1 fruit fly cellular context compared by ENCODE assay signal in genomic region chr3L:18357645-18358044, dm6.
A peak's percentile ranks its signal among the peaks of the same experiment; 100 is the strongest.
TF ChIP-seq lines count a peak whose summit lies in the region.

No protein-coding gene starts in this region.

TF ChIP-seq in whole organism, embryonic, 481 proteins besides CTCF, POLR2A, EP300 and RAD21 (continued from another document and continues in another):
- TF ChIP-seq chm (GFP tag; IDR thresholded peaks at IDR 0.05; lab: Robert Waterston, UW) (0 out of 2 replicates have a peak, but pooled peaks have one; percentile 48), br (optimal IDR thresholded peaks at IDR 0.05; lab: Kevin White, UChicago) (no peak), h (optimal IDR thresholded peaks at IDR 0.05; lab: Kevin White, UChicago) (no peak), prd (optimal IDR thresholded peaks at IDR 0.05; lab: Kevin White, UChicago) (no peak), prd (GFP tag; IDR thresholded peaks at IDR 0.05; lab: Robert Waterston, UW) (peak; percentile 76), grau (tag; optimal IDR thresholded peaks at IDR 0.05; lab: Kevin White, UChicago) (peak; percentile 27), pzg (GFP tag; optimal IDR thresholded peaks at IDR 0.05; lab: Kevin White, UChicago) (no peak), CG13123 (GFP tag; optimal IDR thresholded peaks at IDR 0.05; lab: Kevin White, UChicago) (peak; percentile 13), lola (GFP tag; optimal IDR thresholded peaks at IDR 0.05; lab: Kevin White, UChicago) (peak in 1 of 3 experiments; percentile 52), Mes4 (GFP tag; optimal IDR thresholded peaks at IDR 0.05; lab: Kevin White, UChicago) (no peak), jumu (GFP tag; optimal IDR thresholded peaks at IDR 0.05; lab: Kevin White, UChicago) (no peak), gfzf (GFP tag; optimal IDR thresholded peaks at IDR 0.05; lab: Kevin White, UChicago) (no peak), Asciz (GFP tag; optimal IDR thresholded peaks at IDR 0.05; lab: Kevin White, UChicago) (no peak), Lim3 (GFP tag; IDR thresholded peaks at IDR 0.05; lab: Robert Waterston, UW) (no peak), CG8944 (GFP tag; optimal IDR thresholded peaks at IDR 0.05; lab: Kevin White, UChicago) (no peak), dpn (GFP tag; optimal IDR thresholded peaks at IDR 0.05; lab: Kevin White, UChicago) (peak; percentile 17 to 25), toy (GFP tag; IDR thresholded peaks at IDR 0.05; lab: Robert Waterston, UW) (no peak), stwl (tag; optimal IDR thresholded peaks at IDR 0.05; lab: Kevin White, UChicago) (peak; percentile 25), CG6854 (GFP tag; optimal IDR thresholded peaks at IDR 0.05; lab: Kevin White, UChicago) (no peak), CG17612 (GFP tag; IDR thresholded peaks at IDR 0.05; lab: Robert Waterston, UW) (no peak), Hmx (GFP tag; optimal IDR thresholded peaks at IDR 0.05; lab: Kevin White, UChicago) (no peak), pum (GFP tag; optimal IDR thresholded peaks at IDR 0.05; lab: Kevin White, UChicago) (peak; percentile 31), CG4707 (GFP tag; optimal IDR thresholded peaks at IDR 0.05; lab: Kevin White, UChicago) (no peak), CG6765 (GFP tag; optimal IDR thresholded peaks at IDR 0.05; lab: Kevin White, UChicago) (no peak), usp (GFP tag; optimal IDR thresholded peaks at IDR 0.05; lab: Kevin White, UChicago) (no peak), knrl (GFP tag; IDR thresholded peaks at IDR 0.05; lab: Robert Waterston, UW; ENCODE audit: partially characterized antibody) (no peak), ind (GFP tag; optimal IDR thresholded peaks at IDR 0.05; lab: Kevin White, UChicago) (no peak), ap (GFP tag; IDR thresholded peaks at IDR 0.05; lab: Robert Waterston, UW) (no peak), Abd-B (GFP tag; optimal IDR thresholded peaks at IDR 0.05; lab: Kevin White, UChicago) (no peak), CG12104 (GFP tag; optimal IDR thresholded peaks at IDR 0.05; lab: Kevin White, UChicago) (no peak), Fer2 (tag; optimal IDR thresholded peaks at IDR 0.05; lab: Kevin White, UChicago) (no peak), Awh (GFP tag; IDR thresholded peaks at IDR 0.05; lab: Robert Waterston, UW) (no peak), Oaz (GFP tag; IDR thresholded peaks at IDR 0.05; lab: Robert Waterston, UW) (no peak), btn (GFP tag; optimal IDR thresholded peaks at IDR 0.05; lab: Kevin White, UChicago) (no peak), hbn (GFP tag; IDR thresholded peaks at IDR 0.05; lab: Robert Waterston, UW; ENCODE audit: partially characterized antibody) (no peak), Bdp1 (GFP tag; optimal IDR thresholded peaks at IDR 0.05; lab: Kevin White, UChicago) (no peak), aop (GFP tag; IDR thresholded peaks at IDR 0.05; lab: Robert Waterston, UW) (no peak), Xbp1 (GFP tag; optimal IDR thresholded peaks at IDR 0.05; lab: Kevin White, UChicago) (peak; percentile 34), ac (GFP tag; optimal IDR thresholded peaks at IDR 0.05; lab: Kevin White, UChicago) (peak; percentile 21), CG7928 (GFP tag; optimal IDR thresholded peaks at IDR 0.05; lab: Kevin White, UChicago) (no peak), p53 (GFP tag; optimal IDR thresholded peaks at IDR 0.05; lab: Kevin White, UChicago) (no peak), gcm (GFP tag; optimal IDR thresholded peaks at IDR 0.05; lab: Kevin White, UChicago) (no peak), pnt (GFP tag; optimal IDR thresholded peaks at IDR 0.05; lab: Kevin White, UChicago) (peak; percentile 28), CG34376 (GFP tag; optimal IDR thresholded peaks at IDR 0.05; lab: Kevin White, UChicago) (no peak), CG18764 (GFP tag; optimal IDR thresholded peaks at IDR 0.05; lab: Kevin White, UChicago) (no peak), CG11560 (tag; IDR thresholded peaks at IDR 0.05; lab: Robert Waterston, UW) (no peak), vfl (GFP tag; optimal IDR thresholded peaks at IDR 0.05; lab: Kevin White, UChicago) (no peak), sima (GFP tag; optimal IDR thresholded peaks at IDR 0.05; lab: Kevin White, UChicago) (no peak), ranshi (GFP tag; IDR thresholded peaks at IDR 0.05; lab: Robert Waterston, UW) (no peak), CG5953 (GFP tag; IDR thresholded peaks at IDR 0.05; lab: Robert Waterston, UW) (no peak), CG4730 (GFP tag; IDR thresholded peaks at IDR 0.05; lab: Robert Waterston, UW) (no peak), fd3F (GFP tag; optimal IDR thresholded peaks at IDR 0.05; lab: Kevin White, UChicago) (no peak), CG15479 (GFP tag; optimal IDR thresholded peaks at IDR 0.05; lab: Kevin White, UChicago) (no peak), grn (GFP tag; optimal IDR thresholded peaks at IDR 0.05; lab: Kevin White, UChicago) (no peak), Taf1 (GFP tag; IDR thresholded peaks at IDR 0.05; lab: Robert Waterston, UW) (no peak), unpg (GFP tag; optimal IDR thresholded peaks at IDR 0.05; lab: Kevin White, UChicago) (peak; percentile 46), ssp (GFP tag; IDR thresholded peaks at IDR 0.05; lab: Robert Waterston, UW) (no peak), Sox102F (GFP tag; optimal IDR thresholded peaks at IDR 0.05; lab: Kevin White, UChicago) (peak; percentile 10), CG9876 (GFP tag; optimal IDR thresholded peaks at IDR 0.05; lab: Kevin White, UChicago) (no peak), CG32767 (GFP tag; IDR thresholded peaks at IDR 0.05; lab: Robert Waterston, UW) (no peak), CG43689 (GFP tag; IDR thresholded peaks at IDR 0.05; lab: Robert Waterston, UW) (no peak), MTF-1 (GFP tag; optimal IDR thresholded peaks at IDR 0.05; lab: Kevin White, UChicago; ENCODE audit: borderline replicate concordance) (no peak), CG3838 (GFP tag; optimal IDR thresholded peaks at IDR 0.05; lab: Kevin White, UChicago) (no peak), peb (GFP tag; IDR thresholded peaks at IDR 0.05; lab: Robert Waterston, UW) (no peak), da (GFP tag; optimal IDR thresholded peaks at IDR 0.05; lab: Kevin White, UChicago) (no peak), eyg (GFP tag; optimal IDR thresholded peaks at IDR 0.05; lab: Kevin White, UChicago) (no peak), CG17829 (tag; optimal IDR thresholded peaks at IDR 0.05; lab: Kevin White, UChicago) (peak; percentile 35), CG17361 (GFP tag; IDR thresholded peaks at IDR 0.05; lab: Robert Waterston, UW) (peak; percentile 32; the same call in 1 of the 3 replicates), BtbVII (GFP tag; optimal IDR thresholded peaks at IDR 0.05; lab: Kevin White, UChicago) (no peak), fd96Cb (tag; optimal IDR thresholded peaks at IDR 0.05; lab: Kevin White, UChicago) (peak; percentile 31), NfI (GFP tag; optimal IDR thresholded peaks at IDR 0.05; lab: Kevin White, UChicago) (no peak), Sin3A (optimal IDR thresholded peaks at IDR 0.05; lab: Kevin White, UChicago) (no peak), CkIIα-i1 (GFP tag; IDR thresholded peaks at IDR 0.05; lab: Robert Waterston, UW) (no peak), CG1647 (GFP tag; optimal IDR thresholded peaks at IDR 0.05; lab: Kevin White, UChicago) (peak; percentile 14), CG6175 (GFP tag; IDR thresholded peaks at IDR 0.05; lab: Robert Waterston, UW) (no peak), CG6791 (GFP tag; IDR thresholded peaks at IDR 0.05; lab: Robert Waterston, UW; ENCODE audit: partially characterized antibody) (no peak), Eip74EF (GFP tag; optimal IDR thresholded peaks at IDR 0.05; lab: Kevin White, UChicago) (no peak), fru (optimal IDR thresholded peaks at IDR 0.05; lab: Kevin White, UChicago) (no peak), twi (tag; optimal IDR thresholded peaks at IDR 0.05; lab: Kevin White, UChicago) (no peak), D19B (GFP tag; optimal IDR thresholded peaks at IDR 0.05; lab: Kevin White, UChicago) (no peak), ci (GFP tag; IDR thresholded peaks at IDR 0.05; lab: Robert Waterston, UW) (no peak), pb (GFP tag; optimal IDR thresholded peaks at IDR 0.05; lab: Kevin White, UChicago) (no peak), CG13624 (GFP tag; optimal IDR thresholded peaks at IDR 0.05; lab: Kevin White, UChicago) (no peak), CG13296 (GFP tag; optimal IDR thresholded peaks at IDR 0.05; lab: Kevin White, UChicago) (no peak), CG9932 (GFP tag; IDR thresholded peaks at IDR 0.05; lab: Robert Waterston, UW) (no peak), vvl (GFP tag; IDR thresholded peaks at IDR 0.05; lab: Robert Waterston, UW) (no peak), gro (GFP tag; optimal IDR thresholded peaks at IDR 0.05; lab: Kevin White, UChicago) (no peak), Mrtf (GFP tag; IDR thresholded peaks at IDR 0.05; lab: Robert Waterston, UW) (no peak), CG12299 (tag; optimal IDR thresholded peaks at IDR 0.05; lab: Kevin White, UChicago) (no peak), CG12769 (tag; optimal IDR thresholded peaks at IDR 0.05; lab: Kevin White, UChicago) (no peak), sug (tag; optimal IDR thresholded peaks at IDR 0.05; lab: Kevin White, UChicago) (no peak), CG13424 (tag; optimal IDR thresholded peaks at IDR 0.05; lab: Kevin White, UChicago) (no peak), Optix (GFP tag; IDR thresholded peaks at IDR 0.05; lab: Robert Waterston, UW) (no peak), tin (GFP tag; optimal IDR thresholded peaks at IDR 0.05; lab: Kevin White, UChicago) (peak; percentile 11), cas (GFP tag; IDR thresholded peaks at IDR 0.05; lab: Robert Waterston, UW) (no peak), phol (tag; optimal IDR thresholded peaks at IDR 0.05; lab: Kevin White, UChicago) (no peak), Meics (GFP tag; optimal IDR thresholded peaks at IDR 0.05; lab: Kevin White, UChicago) (no peak), CG14441 (GFP tag; IDR thresholded peaks at IDR 0.05; lab: Robert Waterston, UW) (no peak), Camta (GFP tag; optimal IDR thresholded peaks at IDR 0.05; lab: Kevin White, UChicago) (peak; percentile 3), tgo (GFP tag; IDR thresholded peaks at IDR 0.05; lab: Robert Waterston, UW) (no peak), CG18011 (GFP tag; optimal IDR thresholded peaks at IDR 0.05; lab: Kevin White, UChicago) (no peak), Hmr (GFP tag; optimal IDR thresholded peaks at IDR 0.05; lab: Kevin White, UChicago) (no peak), CG3726 (GFP tag; IDR thresholded peaks at IDR 0.05; lab: Robert Waterston, UW) (no peak), nerfin-2 (GFP tag; IDR thresholded peaks at IDR 0.05; lab: Robert Waterston, UW; ENCODE audit: partially characterized antibody) (no peak), pros (GFP tag; optimal IDR thresholded peaks at IDR 0.05; lab: Kevin White, UChicago) (no peak), zfh1 (GFP tag; IDR thresholded peaks at IDR 0.05; lab: Robert Waterston, UW) (peak; percentile 42; the same call in 1 of the 3 replicates), Jarid2 (GFP tag; optimal IDR thresholded peaks at IDR 0.05; lab: Kevin White, UChicago) (no peak), cg (GFP tag; optimal IDR thresholded peaks at IDR 0.05; lab: Kevin White, UChicago) (no peak), CG5245 (GFP tag; optimal IDR thresholded peaks at IDR 0.05; lab: Kevin White, UChicago) (no peak), tna (GFP tag; IDR thresholded peaks at IDR 0.05; lab: Robert Waterston, UW; ENCODE audit: partially characterized antibody) (no peak), CG9215 (GFP tag; IDR thresholded peaks at IDR 0.05; lab: Robert Waterston, UW) (no peak), trh (GFP tag; optimal IDR thresholded peaks at IDR 0.05; lab: Kevin White, UChicago) (no peak), Rfx (GFP tag; IDR thresholded peaks at IDR 0.05; lab: Robert Waterston, UW) (no peak), CG3847 (GFP tag; IDR thresholded peaks at IDR 0.05; lab: Robert Waterston, UW) (no peak), emc (GFP tag; optimal IDR thresholded peaks at IDR 0.05; lab: Kevin White, UChicago) (no peak), CG6813 (GFP tag; optimal IDR thresholded peaks at IDR 0.05; lab: Kevin White, UChicago) (no peak), tap (tag; optimal IDR thresholded peaks at IDR 0.05; lab: Kevin White, UChicago) (no peak), ems (GFP tag; optimal IDR thresholded peaks at IDR 0.05; lab: Kevin White, UChicago) (no peak), Dek (tag; optimal IDR thresholded peaks at IDR 0.05; lab: Kevin White, UChicago) (no peak), Atf-2 (GFP tag; optimal IDR thresholded peaks at IDR 0.05; lab: Kevin White, UChicago) (no peak), CG10267 (tag; optimal IDR thresholded peaks at IDR 0.05; lab: Kevin White, UChicago) (peak; percentile 27), CG31441 (GFP tag; IDR thresholded peaks at IDR 0.05; lab: Robert Waterston, UW) (peak; percentile 39; the same call in 1 of the 2 replicates), CG6689 (GFP tag; IDR thresholded peaks at IDR 0.05; lab: Robert Waterston, UW) (0 out of 2 replicates have a peak, but pooled peaks have one; percentile 10), Lhr (GFP tag; optimal IDR thresholded peaks at IDR 0.05; lab: Kevin White, UChicago) (no peak), CG10654 (GFP tag; optimal IDR thresholded peaks at IDR 0.05; lab: Kevin White, UChicago) (peak; percentile 3), Ets65A (GFP tag; lab: Kevin White, UChicago) (peak; percentile 83), Lpt (GFP tag; optimal IDR thresholded peaks at IDR 0.05; lab: Kevin White, UChicago) (no peak), CG33213 (GFP tag; optimal IDR thresholded peaks at IDR 0.05; lab: Kevin White, UChicago) (no peak), yki (optimal IDR thresholded peaks at IDR 0.05; lab: Kevin White, UChicago) (no peak), CG2875 (GFP tag; optimal IDR thresholded peaks at IDR 0.05; lab: Kevin White, UChicago) (no peak), al (GFP tag; IDR thresholded peaks at IDR 0.05; lab: Robert Waterston, UW) (no peak), Nf-YB (GFP tag; optimal IDR thresholded peaks at IDR 0.05; lab: Kevin White, UChicago) (no peak), CG18619 (GFP tag; optimal IDR thresholded peaks at IDR 0.05; lab: Kevin White, UChicago) (no peak), ttk (GFP tag; IDR thresholded peaks at IDR 0.05; lab: Robert Waterston, UW) (no peak), Sox100B (GFP tag; optimal IDR thresholded peaks at IDR 0.05; lab: Kevin White, UChicago) (no peak), CG8924 (tag; optimal IDR thresholded peaks at IDR 0.05; lab: Kevin White, UChicago) (peak; percentile 15), Atf6 (GFP tag; IDR thresholded peaks at IDR 0.05; lab: Robert Waterston, UW) (no peak), CG12391 (tag; optimal IDR thresholded peaks at IDR 0.05; lab: Kevin White, UChicago) (peak; percentile 47), CG18599 (GFP tag; optimal IDR thresholded peaks at IDR 0.05; lab: Kevin White, UChicago) (peak; percentile 17), Hr51 (GFP tag; optimal IDR thresholded peaks at IDR 0.05; lab: Kevin White, UChicago) (peak in 1 of 2 experiments; percentile 4)
